Worm (Caenorhabditis elegans) whole organism, L1 larva: ENCODE data around the gene apx-1.

Source experiments
- C16A3.4 ChIP-seq: fragments of 150-350 bp; optimal IDR thresholded peaks from 2 replicates; lab custom pipeline; 2014; ENCODE audit warnings: missing biosample characterization, missing genetic modification characterization
- C34B4.2 ChIP-seq: sonication (generic microtip); optimal IDR thresholded peaks from 2 replicates; lab custom pipeline; 2017; ENCODE audit warnings: mild to moderate bottlenecking, missing genetic modification characterization, missing compliant biosample characterization
- F16B12.6 ChIP-seq: fragments of 150-350 bp; optimal IDR thresholded peaks from 2 replicates; lab custom pipeline; 2014; ENCODE audit warnings: missing biosample characterization, missing genetic modification characterization
- Y116A8C.19 ChIP-seq: sonication (generic microtip); optimal IDR thresholded peaks from 2 replicates; lab custom pipeline; 2016; ENCODE audit warnings: missing compliant biosample characterization, missing genetic modification characterization, borderline replicate concordance
- alr-1 ChIP-seq: fragments of 200-800 bp; sonication (Bioruptor generic); optimal IDR thresholded peaks from 2 replicates; lab custom pipeline; 2018; ENCODE audit warnings: borderline replicate concordance, mild to moderate bottlenecking, missing genetic modification characterization, missing compliant biosample characterization
- ceh-63 ChIP-seq: fragments of 200-800 bp; sonication (Bioruptor generic); optimal IDR thresholded peaks from 2 replicates; lab custom pipeline; 2018; ENCODE audit warnings: mild to moderate bottlenecking, missing genetic modification characterization, missing compliant biosample characterization
- ceh-8 ChIP-seq: fragments of 200-800 bp; sonication (Bioruptor generic); optimal IDR thresholded peaks from 2 replicates; lab custom pipeline; 2018; ENCODE audit warnings: mild to moderate bottlenecking, missing genetic modification characterization, moderate library complexity, missing compliant biosample characterization
- ceh-90 ChIP-seq: sonication (generic microtip); optimal IDR thresholded peaks from 2 replicates; lab custom pipeline; 2016; ENCODE audit warnings: missing genetic modification characterization, missing compliant biosample characterization
- dpl-1 ChIP-seq, 3 experiments: fragments of 150-350 bp in 2 of 3; sonication (generic microtip) in 1 of 3; optimal IDR thresholded peaks; 2 replicates each; lab custom pipeline; 2014 to 2017; ENCODE audit warnings: missing biosample characterization in 3 of 3, missing genetic modification characterization in 3 of 3, missing genetic modification reagents in 3 of 3
- efl-1 ChIP-seq, 4 experiments: fragments of 150-350 bp; optimal IDR thresholded peaks in 3 of 4; peaks in 1 of 4; 1 replicate in 1 of 4; 2 replicates in 3 of 4; lab custom pipeline; 2014; ENCODE audit warnings: missing biosample characterization in 2 of 4, missing genetic modification characterization in 2 of 4, missing genetic modification reagents in 2 of 4
- egl-13 ChIP-seq: sonication (generic microtip); optimal IDR thresholded peaks from 2 replicates; lab custom pipeline; 2016; ENCODE audit warnings: missing genotype, missing genetic modification reagents, missing genetic modification characterization, missing compliant biosample characterization
- egl-27 ChIP-seq, 2 experiments: fragments of 150-350 bp in 1 of 2; sonication (generic microtip); optimal IDR thresholded peaks; 3 replicates each; lab custom pipeline; 2017 to 2018; ENCODE audit warnings: missing biosample characterization in 2 of 2, missing genetic modification characterization in 2 of 2, missing genetic modification reagents in 2 of 2
- fkh-4 ChIP-seq: sonication (generic microtip); optimal IDR thresholded peaks from 2 replicates; lab custom pipeline; 2016; ENCODE audit warnings: missing compliant biosample characterization, missing genetic modification characterization, borderline replicate concordance
- fkh-8 ChIP-seq: sonication (generic microtip); optimal IDR thresholded peaks from 2 replicates; lab custom pipeline; 2016; ENCODE audit warnings: mild to moderate bottlenecking, missing genetic modification characterization, missing compliant biosample characterization
- grh-1 ChIP-seq: fragments of 200-800 bp; sonication (Bioruptor generic); IDR thresholded peaks from 2 replicates; pipeline ENCODE4 v1.3.6; 2022; ENCODE audit warnings: missing genetic modification reagents, missing genetic modification characterization, missing compliant biosample characterization
- hlh-17 ChIP-seq: fragments of 200-800 bp; sonication (Bioruptor generic); optimal IDR thresholded peaks from 2 replicates; lab custom pipeline; 2018; ENCODE audit warnings: missing genetic modification characterization, mild to moderate bottlenecking, missing compliant biosample characterization, moderate library complexity, borderline replicate concordance
- hpl-2 ChIP-seq: fragments of 150-350 bp; optimal IDR thresholded peaks from 2 replicates; lab custom pipeline; 2014; ENCODE audit warnings: missing biosample characterization, missing genetic modification reagents, missing genetic modification characterization
- irx-1 ChIP-seq: sonication (generic microtip); optimal IDR thresholded peaks from 2 replicates; lab custom pipeline; 2016; ENCODE audit warnings: missing genetic modification characterization, missing compliant biosample characterization
- jun-1 ChIP-seq: fragments of 150-350 bp; optimal IDR thresholded peaks from 2 replicates; lab custom pipeline; 2014; ENCODE audit warnings: missing biosample characterization, missing genetic modification reagents, missing genetic modification characterization
- lin-15B ChIP-seq: fragments of 150-350 bp; sonication (generic microtip); optimal IDR thresholded peaks from 3 replicates; lab custom pipeline; 2014; ENCODE audit warnings: missing biosample characterization, missing genetic modification characterization
- lin-39 ChIP-seq: fragments of 150-350 bp; optimal IDR thresholded peaks from 2 replicates; lab custom pipeline; 2014; ENCODE audit warnings: missing biosample characterization, missing genetic modification reagents, missing genetic modification characterization
- lir-3 ChIP-seq: sonication (generic microtip); optimal IDR thresholded peaks from 2 replicates; lab custom pipeline; 2016; ENCODE audit warnings: mild to moderate bottlenecking, missing genetic modification characterization, moderate library complexity, missing compliant biosample characterization; ENCODE audit not compliant: poor library complexity
- mdl-1 ChIP-seq, 2 experiments: fragments of 150-350 bp; optimal IDR thresholded peaks; 2 replicates each; lab custom pipeline; 2014 to 2017; ENCODE audit warnings: missing biosample characterization in 2 of 2, missing genetic modification characterization in 2 of 2, inconsistent platforms in 1 of 2
- nhr-12 ChIP-seq: sonication (generic microtip); optimal IDR thresholded peaks from 2 replicates; lab custom pipeline; 2017; ENCODE audit warnings: missing biosample characterization, missing genetic modification characterization
- nhr-19 ChIP-seq: fragments of 200-800 bp; sonication (Bioruptor generic); conservative IDR thresholded peaks from 2 replicates; pipeline ENCODE4 v1.3.6; 2022; ENCODE audit warnings: missing genetic modification characterization, missing compliant biosample characterization
- nhr-47 ChIP-seq: sonication (generic microtip); optimal IDR thresholded peaks from 2 replicates; lab custom pipeline; 2016; ENCODE audit warnings: mild to moderate bottlenecking, missing genetic modification characterization, moderate library complexity, missing compliant biosample characterization
- nhr-71 ChIP-seq: sonication (generic microtip); optimal IDR thresholded peaks from 2 replicates; lab custom pipeline; 2016; ENCODE audit warnings: mild to moderate bottlenecking, missing genetic modification characterization, moderate library complexity, missing compliant biosample characterization
- nhr-76 ChIP-seq: sonication (generic microtip); optimal IDR thresholded peaks from 2 replicates; lab custom pipeline; 2017; ENCODE audit warnings: missing biosample characterization, missing genetic modification characterization
- nhr-77 ChIP-seq: fragments of 150-350 bp; optimal IDR thresholded peaks from 2 replicates; lab custom pipeline; 2014; ENCODE audit warnings: missing biosample characterization, missing genetic modification characterization
- nhr-84 ChIP-seq: sonication (generic microtip); optimal IDR thresholded peaks from 2 replicates; lab custom pipeline; 2017; ENCODE audit warnings: missing biosample characterization, missing genetic modification characterization
- nhr-90 ChIP-seq: sonication (generic microtip); optimal IDR thresholded peaks from 2 replicates; lab custom pipeline; 2016; ENCODE audit warnings: mild to moderate bottlenecking, missing genetic modification characterization, missing compliant biosample characterization; ENCODE audit not compliant: poor library complexity
- pqm-1 ChIP-seq: sonication (generic microtip); optimal IDR thresholded peaks from 3 replicates; lab custom pipeline; 2017; ENCODE audit warnings: missing biosample characterization, missing genetic modification characterization
- skn-1 ChIP-seq: fragments of 150-350 bp; optimal IDR thresholded peaks from 2 replicates; lab custom pipeline; 2014; ENCODE audit warnings: missing biosample characterization, missing genetic modification characterization
- snu-23 ChIP-seq: sonication (generic microtip); optimal IDR thresholded peaks from 2 replicates; lab custom pipeline; 2016; ENCODE audit warnings: missing genetic modification characterization, missing compliant biosample characterization
- sox-4 ChIP-seq: sonication (generic microtip); optimal IDR thresholded peaks from 2 replicates; lab custom pipeline; 2016; ENCODE audit warnings: missing genetic modification characterization, missing compliant biosample characterization
- sup-37 ChIP-seq: fragments of 200-800 bp; sonication (Bioruptor generic); optimal IDR thresholded peaks from 2 replicates; lab custom pipeline; 2018; ENCODE audit warnings: mild to moderate bottlenecking, missing genetic modification characterization, missing compliant biosample characterization
- swsn-7 ChIP-seq: sonication (generic microtip); optimal IDR thresholded peaks from 2 replicates; lab custom pipeline; 2016; ENCODE audit warnings: missing genetic modification characterization, missing compliant biosample characterization
- tbx-2 ChIP-seq: sonication (generic microtip); optimal IDR thresholded peaks from 2 replicates; lab custom pipeline; 2016; ENCODE audit warnings: missing genetic modification characterization, missing compliant biosample characterization
- unc-62 ChIP-seq: fragments of 150-350 bp; optimal IDR thresholded peaks from 2 replicates; lab custom pipeline; 2014; ENCODE audit warnings: missing biosample characterization, missing genetic modification reagents, missing genetic modification characterization
- unc-86 ChIP-seq: sonication (generic microtip); optimal IDR thresholded peaks from 2 replicates; lab custom pipeline; 2016; ENCODE audit warnings: missing genetic modification characterization, missing compliant biosample characterization
- ztf-11 ChIP-seq, 2 experiments: sonication (generic microtip); optimal IDR thresholded peaks; 2 replicates each; lab custom pipeline; 2016 to 2017; ENCODE audit warnings: missing genetic modification characterization in 2 of 2, missing biosample characterization in 1 of 2, missing compliant biosample characterization in 1 of 2

The apx-1 gene

DNA sequence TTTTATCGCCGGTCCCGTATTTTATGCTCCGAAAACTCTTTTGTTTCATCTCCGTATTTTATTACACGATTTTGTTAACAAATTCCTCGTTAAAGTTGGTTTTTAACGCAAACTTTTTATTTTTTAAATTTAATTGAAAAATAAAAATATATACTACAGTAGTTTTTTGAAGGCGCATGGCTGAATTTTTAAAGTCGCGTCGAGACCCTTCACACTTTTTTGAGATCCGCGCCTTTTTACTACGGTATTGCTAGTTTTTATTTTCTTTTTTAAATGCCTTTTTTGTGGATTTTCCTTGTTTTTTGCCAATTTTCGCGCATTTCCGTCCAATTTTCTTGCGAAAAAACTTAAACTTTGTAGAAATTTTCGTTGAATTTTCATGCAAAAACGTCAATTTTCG is 5.6 kb upstream of the apx-1 start:
- no peak for TF ChIP-seq ceh-63
- TF ChIP-seq pqm-1 (tag; lab: Kevin White, UChicago): no peak
- TF ChIP-seq grh-1 (GFP tag; lab: Robert Waterston, UW): no peak
- no peak for TF ChIP-seq hlh-17 (GFP tag; lab: Kevin White, UChicago)
- TF ChIP-seq nhr-47 (tag; lab: Kevin White, UChicago): no peak
- TF ChIP-seq sup-37 (GFP tag; lab: Kevin White, UChicago): no peak
- no peak for TF ChIP-seq dpl-1 (GFP tag; optimal IDR thresholded peaks at IDR 0.05; lab: Kevin White, UChicago)
- no peak for TF ChIP-seq hpl-2
- TF ChIP-seq nhr-71: no peak
- no peak for TF ChIP-seq ztf-11 (tag; optimal IDR thresholded peaks at IDR 0.05; lab: Kevin White, UChicago)
- no peak for TF ChIP-seq nhr-90 (tag; lab: Kevin White, UChicago)
- TF ChIP-seq egl-27 (tag; optimal IDR thresholded peaks at IDR 0.05; lab: Kevin White, UChicago): no peak
- TF ChIP-seq alr-1 (tag; lab: Kevin White, UChicago): no peak
- no peak for TF ChIP-seq C16A3.4 (tag; lab: Kevin White, UChicago)

DNA sequence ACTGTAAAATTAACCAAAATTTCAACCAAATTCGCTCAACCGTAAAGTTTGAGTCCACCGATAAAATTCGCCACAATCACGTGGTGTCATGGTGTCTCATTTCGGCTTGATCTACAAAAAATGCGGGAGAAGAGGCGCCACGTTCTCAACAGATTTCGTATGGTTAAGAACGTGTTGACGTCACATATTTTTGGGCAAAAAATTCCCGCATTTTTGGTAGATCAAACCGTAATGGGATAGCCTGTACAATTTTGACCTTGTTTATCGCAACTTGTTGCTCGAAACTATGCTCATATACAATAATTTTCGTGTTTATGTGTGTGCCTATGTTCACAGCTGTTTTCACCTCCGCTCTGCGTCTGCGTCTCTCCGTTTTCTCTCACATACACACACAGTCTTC is 1.1 kb upstream of the apx-1 start:
- TF ChIP-seq nhr-76 (tag; lab: Kevin White, UChicago) (no peak), efl-1 (optimal IDR thresholded peaks at IDR 0.05; lab: Kevin White, UChicago) (no peak), efl-1 (GFP tag; optimal IDR thresholded peaks at IDR 0.05 in 1 of 2; lab: Kevin White, UChicago) (peak in 1 of 2 experiments; percentile 71)
- TF ChIP-seq, all 84 proteins: peak for 1

DNA sequence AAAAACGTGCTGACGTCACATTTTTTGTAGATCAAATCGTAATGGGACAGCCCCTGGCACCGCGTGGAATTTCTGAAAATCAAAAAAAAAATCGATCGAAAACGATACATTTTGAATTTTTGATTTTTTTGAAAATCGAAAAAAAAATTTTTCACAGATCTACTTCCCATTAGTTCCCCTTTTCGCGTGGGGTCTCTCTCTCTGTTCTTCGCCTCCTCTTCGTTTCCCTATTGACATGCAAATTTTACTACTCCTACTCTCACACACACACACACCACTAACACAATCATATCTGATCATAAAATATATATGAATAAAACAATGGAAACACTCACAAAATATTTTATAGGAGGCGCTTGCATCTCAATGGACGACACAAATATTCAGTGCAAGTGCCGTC is 8.6 kb downstream of the apx-1 start:
- no peak for TF ChIP-seq jun-1 (tag; lab: Kevin White, UChicago)
- TF ChIP-seq efl-1 (optimal IDR thresholded peaks at IDR 0.05; lab: Kevin White, UChicago): no peak
- peak in 1 of 2 experiments; percentile 71 for TF ChIP-seq efl-1 (GFP tag; optimal IDR thresholded peaks at IDR 0.05 in 1 of 2; lab: Kevin White, UChicago)
- no peak for TF ChIP-seq pqm-1 (tag; lab: Kevin White, UChicago)
- TF ChIP-seq nhr-19 (GFP tag; lab: Robert Waterston, UW): no peak

DNA sequence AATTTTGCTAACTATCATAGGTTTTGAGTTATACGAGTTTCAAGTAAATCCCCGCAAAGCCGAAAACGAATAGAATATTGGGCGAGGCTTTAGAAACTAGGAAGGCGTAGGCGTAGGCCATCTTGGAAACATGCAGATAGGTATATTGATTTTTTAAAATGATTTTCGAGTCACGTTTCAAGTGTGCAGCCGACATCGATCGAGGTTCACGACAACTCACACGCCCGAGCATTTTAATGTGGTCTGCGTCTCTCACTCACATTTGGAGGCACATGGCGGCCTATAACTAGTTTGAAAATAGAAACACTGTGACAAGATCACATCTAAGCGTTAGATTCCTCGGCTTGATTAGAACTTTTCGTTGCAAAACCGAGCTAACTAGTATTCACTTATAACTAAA is 17.4 kb downstream of the apx-1 start, which contains the start of gene K08D9.2:
K08D9.2 (plus strand) TSS at position 301 of the 400 bp plus-strand sequence.
- TF ChIP-seq sox-4 (tag; lab: Kevin White, UChicago) (no peak), nhr-77 (tag; lab: Kevin White, UChicago) (no peak), Y116A8C.19 (no peak), unc-62 (GFP tag; lab: Kevin White, UChicago) (no peak), ceh-90 (tag; lab: Kevin White, UChicago) (no peak), lir-3 (tag; lab: Kevin White, UChicago) (no peak), mdl-1 (tag; optimal IDR thresholded peaks at IDR 0.05; lab: Kevin White, UChicago) (no peak), ceh-8 (GFP tag; lab: Kevin White, UChicago) (no peak), irx-1 (tag; lab: Kevin White, UChicago) (no peak), nhr-76 (tag; lab: Kevin White, UChicago) (no peak), lin-15B (no peak), C34B4.2 (tag; lab: Kevin White, UChicago) (no peak), tbx-2 (tag; lab: Kevin White, UChicago) (no peak)

DNA sequence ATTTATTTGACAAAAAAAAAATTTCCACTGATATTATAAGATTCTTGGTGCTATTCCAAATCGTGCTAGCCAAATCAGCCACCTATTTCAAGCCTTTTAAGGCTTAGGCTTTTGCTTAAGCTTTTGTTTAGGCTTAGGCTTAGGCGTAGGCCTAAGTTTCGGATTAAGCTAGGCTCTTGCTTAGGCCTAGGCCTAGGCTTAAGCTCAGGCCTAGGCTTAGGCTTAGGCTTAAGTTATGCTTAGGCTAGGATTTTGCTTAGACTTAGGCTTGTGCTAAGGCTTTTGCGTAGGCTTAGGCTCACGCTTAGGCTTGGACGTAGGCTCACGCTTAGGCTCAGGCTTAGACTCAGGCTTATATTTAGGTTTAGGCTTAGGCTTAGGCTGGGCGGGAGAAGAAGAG is 20.2 kb downstream of the apx-1 start:
- TF ChIP-seq nhr-90 (tag; lab: Kevin White, UChicago): no peak
- no peak for TF ChIP-seq fkh-8 (tag; lab: Kevin White, UChicago)
- TF ChIP-seq swsn-7 (tag; lab: Kevin White, UChicago): no peak
- no peak for TF ChIP-seq skn-1
- TF ChIP-seq F16B12.6: no peak
- no peak for TF ChIP-seq nhr-12
- TF ChIP-seq ceh-63: no peak
- TF ChIP-seq snu-23 (GFP tag; lab: Kevin White, UChicago): no peak
- TF ChIP-seq lin-39 (tag; lab: Kevin White, UChicago): no peak
- no peak for TF ChIP-seq fkh-4 (tag; lab: Kevin White, UChicago)
- TF ChIP-seq C16A3.4 (tag; lab: Kevin White, UChicago): no peak
- TF ChIP-seq ceh-8 (GFP tag; lab: Kevin White, UChicago): no peak
- TF ChIP-seq unc-86: no peak
- no peak for TF ChIP-seq nhr-76 (tag; lab: Kevin White, UChicago)
- no peak for TF ChIP-seq nhr-84
- no peak for TF ChIP-seq sox-4 (tag; lab: Kevin White, UChicago)
- no peak for TF ChIP-seq egl-13 (tag; lab: Kevin White, UChicago)
- TF ChIP-seq, all 84 proteins: peak for 0
